Fruit fly (Drosophila melanogaster) whole organism, prepupa: Measurements from ENCODE around the gene tai.
A peak's percentile ranks its signal among the peaks of the same experiment; 100 is the strongest.

Source experiments
- Blimp-1 ChIP-seq: fragments of 200-800 bp; sonication (Bioruptor generic); optimal IDR thresholded peaks from 3 replicates; lab custom pipeline; 2017; ENCODE audit warnings: missing biosample characterization, missing genetic modification characterization, mild to moderate bottlenecking, moderate library complexity, missing genetic modification reagents
- CG10631 ChIP-seq: fragments of 200-800 bp; sonication (Bioruptor generic); optimal IDR thresholded peaks from 2 replicates; lab custom pipeline; 2016; ENCODE audit warnings: missing biosample characterization, missing genetic modification characterization
- CG10669 ChIP-seq: fragments of 200-800 bp; sonication (Bioruptor generic); optimal IDR thresholded peaks from 3 replicates; lab custom pipeline; 2018; ENCODE audit warnings: missing biosample characterization, mild to moderate bottlenecking, missing genetic modification characterization, moderate library complexity
- CG11294 ChIP-seq: fragments of 200-800 bp; sonication (Bioruptor generic); IDR thresholded peaks from 2 replicates; pipeline ENCODE4 v1.3.6; 2022; ENCODE audit warnings: missing biosample characterization, missing genetic modification characterization
- CG11762 ChIP-seq: fragments of 200-800 bp; sonication (Bioruptor generic); optimal IDR thresholded peaks from 3 replicates; lab custom pipeline; 2016; ENCODE audit warnings: missing biosample characterization, missing genetic modification characterization; ENCODE audit not compliant: insufficient read depth
- CG15336 ChIP-seq: fragments of 200-800 bp; sonication (Bioruptor generic); IDR thresholded peaks from 2 replicates; pipeline ENCODE4 v1.3.6; 2022; ENCODE audit warnings: missing biosample characterization, missing genetic modification characterization
- CG1621 ChIP-seq: fragments of 200-800 bp; sonication (Bioruptor generic); optimal IDR thresholded peaks from 3 replicates; lab custom pipeline; 2018; ENCODE audit warnings: missing biosample characterization, mild to moderate bottlenecking, missing genetic modification characterization
- CG16779 ChIP-seq: fragments of 200-800 bp; sonication (Bioruptor generic); optimal IDR thresholded peaks from 3 replicates; lab custom pipeline; 2017; ENCODE audit warnings: missing biosample characterization, mild to moderate bottlenecking, missing genetic modification characterization
- CG31627 ChIP-seq: fragments of 200-800 bp; sonication (Bioruptor generic); optimal IDR thresholded peaks from 3 replicates; lab custom pipeline; 2016; ENCODE audit warnings: missing biosample characterization, missing genetic modification characterization
- CG32006 ChIP-seq: fragments of 200-800 bp; sonication (Bioruptor generic); optimal IDR thresholded peaks from 3 replicates; lab custom pipeline; 2017; ENCODE audit warnings: missing biosample characterization, mild to moderate bottlenecking, missing genetic modification characterization
- CG4318 ChIP-seq: fragments of 200-800 bp; sonication (Bioruptor generic); optimal IDR thresholded peaks from 3 replicates; lab custom pipeline; 2017; ENCODE audit warnings: missing biosample characterization, mild to moderate bottlenecking, missing genetic modification characterization
- CG6163 ChIP-seq: fragments of 200-800 bp; sonication (Bioruptor generic); IDR thresholded peaks from 3 replicates; pipeline ENCODE4 v1.3.6; 2022; ENCODE audit warnings: missing biosample characterization, missing genetic modification characterization
- CG6808 ChIP-seq: fragments of 200-800 bp; sonication (Bioruptor generic); optimal IDR thresholded peaks from 3 replicates; lab custom pipeline; 2017; ENCODE audit warnings: missing biosample characterization, missing genetic modification characterization, mild to moderate bottlenecking, moderate library complexity, missing genetic modification reagents
- CG6854 ChIP-seq: fragments of 200-800 bp; sonication (Bioruptor generic); optimal IDR thresholded peaks from 2 replicates; lab custom pipeline; 2017; ENCODE audit warnings: missing biosample characterization, mild to moderate bottlenecking, missing genetic modification characterization
- CG7368 ChIP-seq: fragments of 200-800 bp; sonication (Bioruptor generic); optimal IDR thresholded peaks from 3 replicates; lab custom pipeline; 2016; ENCODE audit warnings: missing biosample characterization, missing genetic modification characterization
- CG8119 ChIP-seq: fragments of 200-800 bp; sonication (Bioruptor generic); IDR thresholded peaks from 3 replicates; pipeline ENCODE4 v1.3.6; 2022; ENCODE audit warnings: missing biosample characterization, missing genetic modification characterization
- CG9139 ChIP-seq: fragments of 200-800 bp; sonication (Bioruptor generic); optimal IDR thresholded peaks from 3 replicates; lab custom pipeline; 2017; ENCODE audit warnings: missing biosample characterization, mild to moderate bottlenecking, missing genetic modification characterization
- Eip78C ChIP-seq: fragments of 200-800 bp; sonication (Bioruptor generic); peaks from one replicate; lab custom pipeline; 2016; ENCODE audit warnings: missing biosample characterization, missing genetic modification characterization
- Eip93F ChIP-seq: fragments of 200-800 bp; sonication (Bioruptor generic); optimal IDR thresholded peaks from 2 replicates; lab custom pipeline; 2016; ENCODE audit warnings: missing biosample characterization, mild to moderate bottlenecking, missing genetic modification characterization
- Ets96B ChIP-seq: fragments of 200-800 bp; optimal IDR thresholded peaks from 2 replicates; lab custom pipeline; 2019; ENCODE audit warnings: missing biosample characterization, mild to moderate bottlenecking, missing genetic modification characterization, moderate library complexity
- Gug ChIP-seq: fragments of 200-800 bp; sonication (Bioruptor generic); IDR thresholded peaks from 2 replicates; pipeline ENCODE4 v1.3.6; 2022; ENCODE audit warnings: missing biosample characterization, missing genetic modification characterization
- Hr4 ChIP-seq: fragments of 200-800 bp; sonication (Bioruptor generic); optimal IDR thresholded peaks from 3 replicates; lab custom pipeline; 2016; ENCODE audit warnings: missing biosample characterization, missing genetic modification characterization
- Lpt ChIP-seq: fragments of 200-800 bp; sonication (Bioruptor generic); optimal IDR thresholded peaks from 3 replicates; lab custom pipeline; 2016; ENCODE audit warnings: missing biosample characterization, missing genetic modification characterization
- Met ChIP-seq: fragments of 200-800 bp; sonication (Bioruptor generic); optimal IDR thresholded peaks from 3 replicates; lab custom pipeline; 2016; ENCODE audit warnings: missing biosample characterization, missing genetic modification characterization
- OdsH ChIP-seq: fragments of 200-800 bp; sonication (Bioruptor generic); optimal IDR thresholded peaks from 3 replicates; lab custom pipeline; 2016; ENCODE audit warnings: missing biosample characterization, missing genetic modification characterization
- Smox ChIP-seq: fragments of 200-800 bp; sonication (Bioruptor generic); optimal IDR thresholded peaks from 3 replicates; lab custom pipeline; 2016; ENCODE audit warnings: missing biosample characterization, missing genetic modification characterization
- Sox15 ChIP-seq: fragments of 200-800 bp; sonication (Bioruptor generic); optimal IDR thresholded peaks from 3 replicates; lab custom pipeline; 2016; ENCODE audit warnings: missing biosample characterization, missing genetic modification characterization
- achi ChIP-seq: fragments of 200-800 bp; sonication (Bioruptor generic); optimal IDR thresholded peaks from 3 replicates; lab custom pipeline; 2016; ENCODE audit warnings: missing biosample characterization, missing genetic modification characterization
- acj6 ChIP-seq: fragments of 200-800 bp; sonication (Bioruptor generic); optimal IDR thresholded peaks from 3 replicates; lab custom pipeline; 2016; ENCODE audit warnings: missing biosample characterization, missing genetic modification characterization
- dsx ChIP-seq: fragments of 200-800 bp; optimal IDR thresholded peaks from 3 replicates; lab custom pipeline; 2019; ENCODE audit warnings: missing biosample characterization, mild to moderate bottlenecking, missing genetic modification characterization, moderate library complexity; ENCODE audit not compliant: poor library complexity, severe bottlenecking
- eg ChIP-seq: fragments of 200-800 bp; sonication (Bioruptor generic); IDR thresholded peaks from 3 replicates; pipeline ENCODE4 v1.3.6; 2022; ENCODE audit warnings: missing biosample characterization, missing genetic modification characterization
- fd85E ChIP-seq: fragments of 200-800 bp; sonication (Bioruptor generic); optimal IDR thresholded peaks from 3 replicates; lab custom pipeline; 2016; ENCODE audit warnings: missing biosample characterization, missing genetic modification characterization
- fkh ChIP-seq: fragments of 200-800 bp; sonication (Bioruptor generic); optimal IDR thresholded peaks from 3 replicates; lab custom pipeline; 2017; ENCODE audit warnings: missing biosample characterization, mild to moderate bottlenecking, missing genetic modification characterization, moderate library complexity
- lz ChIP-seq: fragments of 200-800 bp; sonication (Bioruptor generic); optimal IDR thresholded peaks from 3 replicates; lab custom pipeline; 2016; ENCODE audit warnings: missing biosample characterization, missing genetic modification characterization
- net ChIP-seq: fragments of 200-800 bp; sonication (Bioruptor generic); optimal IDR thresholded peaks from 3 replicates; lab custom pipeline; 2016; ENCODE audit warnings: missing biosample characterization, missing genetic modification characterization
- salr ChIP-seq, 2 experiments: fragments of 200-800 bp; sonication (Bioruptor generic); optimal IDR thresholded peaks; 3 replicates each; lab custom pipeline; 2016 to 2018; ENCODE audit warnings: missing biosample characterization in 2 of 2, missing genetic modification characterization in 2 of 2, mild to moderate bottlenecking in 1 of 2
- ss ChIP-seq, 2 experiments: fragments of 200-800 bp; sonication (Bioruptor generic); optimal IDR thresholded peaks; 2 replicates in 1 of 2; 3 replicates in 1 of 2; lab custom pipeline; 2017 to 2018; ENCODE audit warnings: mild to moderate bottlenecking in 2 of 2, missing biosample characterization in 2 of 2, missing genetic modification characterization in 2 of 2, moderate library complexity in 1 of 2
- topi ChIP-seq: fragments of 200-800 bp; sonication (Bioruptor generic); optimal IDR thresholded peaks from 3 replicates; lab custom pipeline; 2016; ENCODE audit warnings: missing biosample characterization, missing genetic modification characterization
- vri ChIP-seq: fragments of 200-800 bp; sonication (Bioruptor generic); optimal IDR thresholded peaks from 3 replicates; lab custom pipeline; 2016; ENCODE audit warnings: missing biosample characterization, mild to moderate bottlenecking, missing genetic modification characterization

The tai gene

dm6 chr2L:9190270-9190669, 23.7 kb downstream of the tai start (continued):
- no peak for TF ChIP-seq CG7368 (GFP tag; lab: Kevin White, UChicago)
- TF ChIP-seq CG31627 (GFP tag; lab: Kevin White, UChicago) = no peak
- TF ChIP-seq salr (GFP tag; optimal IDR thresholded peaks at IDR 0.05; lab: Kevin White, UChicago) = peak in 1 of 2 experiments; percentile 43
- TF ChIP-seq CG16779 = no peak
- TF ChIP-seq CG4318 = no peak
- TF ChIP-seq dsx (GFP tag; lab: Kevin White, UChicago) = peak; percentile 39
- TF ChIP-seq Blimp-1 (GFP tag; lab: Kevin White, UChicago) = no peak
- TF ChIP-seq CG11294 = no peak
- TF ChIP-seq CG15336 (GFP tag; lab: Robert Waterston, UW) = peak; percentile 44; the same call in 1 of the 2 replicates
- no peak for TF ChIP-seq CG11762 (GFP tag; lab: Kevin White, UChicago)
- peak; percentile 38 for TF ChIP-seq CG9139 (GFP tag; lab: Kevin White, UChicago)
- TF ChIP-seq Eip93F (GFP tag; lab: Kevin White, UChicago) = no peak
- TF ChIP-seq Gug (GFP tag; lab: Robert Waterston, UW) = peak; percentile 17; the same call in 1 of the 2 replicates
- TF ChIP-seq vri (GFP tag; lab: Kevin White, UChicago) = peak; percentile 49

dm6 chr2L:9192313-9192712, 25.7 kb downstream of the tai start:
- no peak for TF ChIP-seq Ets96B (tag; lab: Kevin White, UChicago)
- peak; percentile 11 for TF ChIP-seq vri (GFP tag; lab: Kevin White, UChicago)

dm6 chr2L:9193672-9194071, 27.1 kb downstream of the tai start:
- TF ChIP-seq CG16779 = no peak
- peak; percentile 32; the same call in 1 of the 2 replicates for TF ChIP-seq CG15336 (GFP tag; lab: Robert Waterston, UW)

DNA sequence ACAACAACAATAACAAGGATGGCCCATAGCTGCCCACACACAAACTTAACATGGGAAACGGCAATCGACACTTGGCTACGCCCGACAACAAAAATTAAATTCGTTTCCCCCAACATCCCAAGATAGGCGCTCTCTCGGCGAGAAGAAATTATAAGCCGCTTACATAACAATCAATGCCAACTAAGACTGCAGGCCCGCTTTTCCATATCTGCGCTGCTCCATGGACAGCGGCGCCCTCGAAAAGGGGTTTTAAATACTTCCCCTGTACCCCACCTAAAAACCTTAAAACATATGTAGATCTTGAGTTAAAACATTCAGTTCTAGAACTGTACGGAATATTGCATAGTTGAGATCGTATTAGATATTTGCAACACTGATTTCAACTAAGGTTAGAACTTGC, 28.1 kb downstream of the tai start:
- TF ChIP-seq CG8119 (0 out of 3 replicates have a peak, but pooled peaks have one; percentile 26), Sox15 (no peak), CG32006 (GFP tag; lab: Kevin White, UChicago) (peak; percentile 32)
- TF ChIP-seq, all 60 proteins: peak for 2

DNA sequence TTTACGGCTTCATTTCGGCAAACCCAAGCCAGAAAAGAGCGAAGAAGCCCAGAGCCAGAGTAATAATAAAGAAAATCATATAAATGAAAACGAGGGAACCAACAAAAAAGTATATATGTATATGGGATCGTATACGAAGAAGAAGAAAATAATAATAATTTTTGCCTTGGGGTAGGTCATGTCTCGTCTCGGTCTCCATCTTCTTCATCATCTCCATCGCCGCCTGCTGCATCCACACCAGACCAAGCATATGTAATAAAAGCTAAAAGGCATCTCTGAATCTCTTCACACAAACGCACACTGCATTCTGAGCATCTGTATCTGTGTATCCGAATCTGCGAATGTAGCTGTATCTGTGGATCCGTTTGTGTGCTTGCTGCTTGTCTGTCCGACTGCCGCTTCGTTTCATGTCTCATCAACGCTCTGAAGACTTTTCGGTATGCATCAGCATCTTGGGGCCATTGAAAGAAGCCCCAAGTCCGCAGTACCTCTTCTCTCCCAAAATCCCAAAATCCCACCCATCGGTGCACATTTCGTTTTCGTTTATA, 31.8 kb downstream of the tai start:
- TF ChIP-seq CG6163 (0 out of 3 replicates have a peak, but pooled peaks have one; percentile 18), dsx (GFP tag; lab: Kevin White, UChicago) (peak; percentile 49), topi (GFP tag; lab: Kevin White, UChicago) (no peak), CG6808 (GFP tag; lab: Kevin White, UChicago) (peak; percentile 22), Smox (GFP tag; lab: Kevin White, UChicago) (no peak), eg (no peak; the same call in 2 of the 3 replicates), Lpt (GFP tag; lab: Kevin White, UChicago) (peak; percentile 4), net (no peak), CG1621 (tag; lab: Kevin White, UChicago) (peak; percentile 46), ss (GFP tag; optimal IDR thresholded peaks at IDR 0.05; lab: Kevin White, UChicago) (peak; percentile 41 to 52), Eip78C (GFP tag; lab: Kevin White, UChicago) (peak; percentile 25), Met (no peak)
- TF ChIP-seq, all 60 proteins: peak for 7

- TF ChIP-seq fd85E (GFP tag; lab: Kevin White, UChicago) = peak; percentile 41
- peak; percentile 12 for TF ChIP-seq topi (GFP tag; lab: Kevin White, UChicago)
- TF ChIP-seq CG16779 = peak; percentile 27
- peak; percentile 82 for TF ChIP-seq CG6854
- TF ChIP-seq Smox (GFP tag; lab: Kevin White, UChicago) = no peak
- TF ChIP-seq Hr4 = no peak
- TF ChIP-seq CG1621 (tag; lab: Kevin White, UChicago) = peak; percentile 68
- TF ChIP-seq CG10669 = no peak
- no peak for TF ChIP-seq Blimp-1 (GFP tag; lab: Kevin White, UChicago)
- peak; percentile 86 for TF ChIP-seq CG6163
- no peak for TF ChIP-seq achi (GFP tag; lab: Kevin White, UChicago)
- TF ChIP-seq CG10631 (GFP tag; lab: Kevin White, UChicago) = no peak
- no peak for TF ChIP-seq Sox15
- TF ChIP-seq lz = no peak
- peak; percentile 25 for TF ChIP-seq fkh
- no peak for TF ChIP-seq Gug (GFP tag; lab: Robert Waterston, UW)
- TF ChIP-seq acj6 (GFP tag; lab: Kevin White, UChicago) = no peak
- no peak for TF ChIP-seq CG11294
- TF ChIP-seq dsx (GFP tag; lab: Kevin White, UChicago) = peak; percentile 62
- TF ChIP-seq OdsH (GFP tag; lab: Kevin White, UChicago) = no peak
- peak; percentile 69 for TF ChIP-seq Lpt (GFP tag; lab: Kevin White, UChicago)
Observed at dm6 chr2L:9203401-9203800, 36.8 kb downstream of the tai start.
